Fruit fly (Drosophila melanogaster): ENCODE results near the gene CG32037.

Gene CG32037

dm6 chr3L:9492115-9492514, at the start of gene CG32037:
TSS of gene CG32037 (minus strand) at chr3L:9492215.
- TF ChIP-seq Sin3A (optimal IDR thresholded peaks at IDR 0.05) (no peak), h (optimal IDR thresholded peaks at IDR 0.05) (no peak), ttk (optimal IDR thresholded peaks at IDR 0.05) (no peak), psq (optimal IDR thresholded peaks at IDR 0.05) (no peak), insv (optimal IDR thresholded peaks at IDR 0.05) (no peak), Myc (optimal IDR thresholded peaks at IDR 0.05) (no peak)

- TF ChIP-seq psq (optimal IDR thresholded peaks at IDR 0.05) (no peak), h (optimal IDR thresholded peaks at IDR 0.05) (no peak), insv (optimal IDR thresholded peaks at IDR 0.05) (no peak), ttk (optimal IDR thresholded peaks at IDR 0.05) (no peak), Myc (optimal IDR thresholded peaks at IDR 0.05) (no peak), Sin3A (optimal IDR thresholded peaks at IDR 0.05) (no peak)
Observed at dm6 chr3L:9528835-9529234, 36.8 kb upstream of the CG32037 start, which contains the start of gene Or67a. TSS of gene Or67a (plus strand) at chr3L:9529067.

dm6 chr3L:9525444-9525843, 33.4 kb upstream of the CG32037 start, which contains the start of gene CG33700:
TSS of gene CG33700 (minus strand) at chr3L:9525544.
- TF ChIP-seq insv (optimal IDR thresholded peaks at IDR 0.05) (no peak), h (optimal IDR thresholded peaks at IDR 0.05) (no peak), Myc (optimal IDR thresholded peaks at IDR 0.05) (no peak)

- TF ChIP-seq Sin3A (optimal IDR thresholded peaks at IDR 0.05), result no peak
- TF ChIP-seq psq (optimal IDR thresholded peaks at IDR 0.05), result no peak
- TF ChIP-seq ttk (optimal IDR thresholded peaks at IDR 0.05), result no peak
- TF ChIP-seq h (optimal IDR thresholded peaks at IDR 0.05), result no peak
- no peak for TF ChIP-seq insv (optimal IDR thresholded peaks at IDR 0.05)
- no peak for TF ChIP-seq Myc (optimal IDR thresholded peaks at IDR 0.05)
Observed at dm6 chr3L:9513309-9513708, 21.3 kb upstream of the CG32037 start, which contains the start of gene CG33702. TSS of gene CG33702 (minus strand) at chr3L:9513409.

dm6 chr3L:9512560-9512959, 20.5 kb upstream of the CG32037 start, which contains the start of gene CG33703:
TSS of gene CG33703 (minus strand) at chr3L:9512660.
- TF ChIP-seq psq (optimal IDR thresholded peaks at IDR 0.05), result no peak

dm6 chr3L:9511287-9512256, 19.6 kb upstream of the CG32037 start, which contains the start of gene RpS9:
TSS of gene RpS9 (minus strand) at chr3L:9511531.
- TF ChIP-seq ttk (optimal IDR thresholded peaks at IDR 0.05), result no peak

dm6 chr3L:9509037-9509830, 17.2 kb upstream of the CG32037 start, which contains the start of gene CG3408:
TSS of gene CG3408 (minus strand) at chr3L:9509583.
- TF ChIP-seq psq (optimal IDR thresholded peaks at IDR 0.05) (no peak), Sin3A (optimal IDR thresholded peaks at IDR 0.05) (no peak), ttk (optimal IDR thresholded peaks at IDR 0.05) (no peak), insv (optimal IDR thresholded peaks at IDR 0.05) (no peak)

- no peak for TF ChIP-seq psq (optimal IDR thresholded peaks at IDR 0.05)
- no peak for TF ChIP-seq Sin3A (optimal IDR thresholded peaks at IDR 0.05)
- no peak for TF ChIP-seq Myc (optimal IDR thresholded peaks at IDR 0.05)
- TF ChIP-seq h (optimal IDR thresholded peaks at IDR 0.05), result no peak
- no peak for TF ChIP-seq ttk (optimal IDR thresholded peaks at IDR 0.05)
- TF ChIP-seq insv (optimal IDR thresholded peaks at IDR 0.05), result no peak
Observed at dm6 chr3L:9508653-9509036, 16.6 kb upstream of the CG32037 start.

dm6 chr3L:9506421-9506820, 14.4 kb upstream of the CG32037 start:
- TF ChIP-seq Sin3A (optimal IDR thresholded peaks at IDR 0.05) (no peak), insv (optimal IDR thresholded peaks at IDR 0.05) (no peak), Myc (optimal IDR thresholded peaks at IDR 0.05) (no peak), h (optimal IDR thresholded peaks at IDR 0.05) (no peak), psq (optimal IDR thresholded peaks at IDR 0.05) (no peak), ttk (optimal IDR thresholded peaks at IDR 0.05) (no peak)

- TF ChIP-seq Sin3A (optimal IDR thresholded peaks at IDR 0.05) (no peak), insv (optimal IDR thresholded peaks at IDR 0.05) (no peak), Myc (optimal IDR thresholded peaks at IDR 0.05) (no peak), ttk (optimal IDR thresholded peaks at IDR 0.05) (no peak), h (optimal IDR thresholded peaks at IDR 0.05) (no peak)
Observed at dm6 chr3L:9505713-9506062, 13.7 kb upstream of the CG32037 start.

- TF ChIP-seq h (optimal IDR thresholded peaks at IDR 0.05) (no peak), Myc (optimal IDR thresholded peaks at IDR 0.05) (no peak), psq (optimal IDR thresholded peaks at IDR 0.05) (no peak), insv (optimal IDR thresholded peaks at IDR 0.05) (no peak), Sin3A (optimal IDR thresholded peaks at IDR 0.05) (no peak), ttk (optimal IDR thresholded peaks at IDR 0.05) (no peak)
Observed at dm6 chr3L:9505007-9505712, 13.1 kb upstream of the CG32037 start, which contains the start of gene path. TSS of gene path (minus strand) at chr3L:9505328.

- TF ChIP-seq Sin3A (optimal IDR thresholded peaks at IDR 0.05) (no peak), h (optimal IDR thresholded peaks at IDR 0.05) (no peak), Myc (optimal IDR thresholded peaks at IDR 0.05) (no peak), insv (optimal IDR thresholded peaks at IDR 0.05) (no peak), psq (optimal IDR thresholded peaks at IDR 0.05) (no peak), ttk (optimal IDR thresholded peaks at IDR 0.05) (no peak)
Observed at dm6 chr3L:9504530-9504929, 12.5 kb upstream of the CG32037 start.
